Worm (Caenorhabditis elegans) whole organism, L4 larva: Measurements from ENCODE around the gene clec-33.

Source experiments
- D1046.2 ChIP-seq: fragments of 200-800 bp; sonication (Bioruptor generic); IDR thresholded peaks from 2 replicates; pipeline ENCODE4 v1.3.6; 2022; ENCODE audit warnings: missing genetic modification characterization, missing compliant biosample characterization
- F37D6.2 ChIP-seq: sonication (generic microtip); optimal IDR thresholded peaks from 2 replicates; lab custom pipeline; 2016; ENCODE audit warnings: mild to moderate bottlenecking, missing genetic modification characterization, missing compliant biosample characterization
- F44E2.7 ChIP-seq: fragments of 200-800 bp; sonication (Bioruptor generic); IDR thresholded peaks from 2 replicates; pipeline ENCODE4 v2.1.2; 2022; ENCODE audit warnings: missing genetic modification characterization, missing compliant biosample characterization
- R02D3.7 ChIP-seq: fragments of 150-350 bp; sonication (generic microtip); optimal IDR thresholded peaks from 3 replicates; lab custom pipeline; 2014; ENCODE audit warnings: missing biosample characterization, missing genetic modification characterization
- ZK337.2 ChIP-seq: fragments of 200-800 bp; sonication (Bioruptor generic); IDR thresholded peaks from 2 replicates; pipeline ENCODE4 v1.3.6; 2022; ENCODE audit warnings: missing genetic modification reagents, missing genetic modification characterization, missing compliant biosample characterization
- aha-1 ChIP-seq: fragments of 150-350 bp; peaks from one replicate; lab custom pipeline; 2014; ENCODE audit warnings: missing biosample characterization, missing genetic modification characterization
- ama-1 ChIP-seq: fragments of 150-350 bp; optimal IDR thresholded peaks from 2 replicates; lab custom pipeline; 2014; ENCODE audit warnings: inconsistent platforms, mixed read lengths
- ceh-20 ChIP-seq: fragments of 200-800 bp; sonication (Bioruptor generic); IDR thresholded peaks from 2 replicates; pipeline ENCODE4 v1.3.6; 2022; ENCODE audit warnings: missing genetic modification reagents, missing genetic modification characterization, missing compliant biosample characterization
- ceh-62 ChIP-seq: sonication (generic microtip); optimal IDR thresholded peaks from 2 replicates; lab custom pipeline; 2017; ENCODE audit warnings: missing biosample characterization, missing genetic modification characterization
- ctbp-1 ChIP-seq: fragments of 200-800 bp; sonication (Bioruptor generic); IDR thresholded peaks from 2 replicates; pipeline ENCODE4 v1.3.6; 2022; ENCODE audit warnings: missing genetic modification reagents, missing genetic modification characterization, missing compliant biosample characterization
- daf-8 ChIP-seq: fragments of 200-800 bp; sonication (Bioruptor generic); IDR thresholded peaks from 2 replicates; pipeline ENCODE4 v1.3.6; 2022; ENCODE audit warnings: missing genetic modification characterization, missing compliant biosample characterization
- dmd-8 ChIP-seq: fragments of 200-800 bp; sonication (Bioruptor generic); IDR thresholded peaks from 2 replicates; pipeline ENCODE4 v1.3.6; 2022; ENCODE audit warnings: missing genetic modification characterization, missing compliant biosample characterization
- fkh-10 ChIP-seq: fragments of 150-350 bp; optimal IDR thresholded peaks from 2 replicates; lab custom pipeline; 2014; ENCODE audit warnings: missing biosample characterization, missing genetic modification reagents, missing genetic modification characterization
- hif-1 ChIP-seq, 2 experiments: sonication (generic microtip); optimal IDR thresholded peaks; 2 replicates each; lab custom pipeline; 2016 to 2017; ENCODE audit warnings: missing compliant biosample characterization in 2 of 2, missing genetic modification characterization in 2 of 2, missing genetic modification reagents in 2 of 2, missing genotype in 2 of 2, mild to moderate bottlenecking in 1 of 2
- jun-1 ChIP-seq: fragments of 150-350 bp; optimal IDR thresholded peaks from 2 replicates; lab custom pipeline; 2014; ENCODE audit warnings: missing biosample characterization, missing genetic modification reagents, missing genetic modification characterization
- lin-29 ChIP-seq: fragments of 200-800 bp; sonication (Bioruptor generic); IDR thresholded peaks from 2 replicates; pipeline ENCODE4 v1.3.6; 2022; ENCODE audit warnings: missing genetic modification reagents, missing genetic modification characterization, missing compliant biosample characterization
- lin-38 ChIP-seq: fragments of 200-800 bp; sonication (Bioruptor generic); IDR thresholded peaks from 2 replicates; pipeline ENCODE4 v1.3.6; 2022; ENCODE audit warnings: missing genetic modification reagents, missing genetic modification characterization, missing compliant biosample characterization
- lir-3 ChIP-seq: sonication (generic microtip); optimal IDR thresholded peaks from 2 replicates; lab custom pipeline; 2016; ENCODE audit warnings: mild to moderate bottlenecking, missing genetic modification characterization, missing compliant biosample characterization
- madf-9 ChIP-seq: fragments of 200-800 bp; sonication (Bioruptor generic); conservative IDR thresholded peaks from 2 replicates; pipeline ENCODE4 v1.3.6; 2022; ENCODE audit warnings: missing genetic modification reagents, missing genetic modification characterization, missing compliant biosample characterization
- mdl-1 ChIP-seq, 2 experiments: fragments of 150-350 bp in 1 of 2; sonication (generic microtip) in 1 of 2; optimal IDR thresholded peaks; 2 replicates each; lab custom pipeline; 2014 to 2017; ENCODE audit warnings: missing biosample characterization in 2 of 2, missing genetic modification characterization in 2 of 2
- mxl-2 ChIP-seq: fragments of 200-800 bp; sonication (Bioruptor generic); conservative IDR thresholded peaks from 2 replicates; pipeline ENCODE4 v1.3.6; 2022; ENCODE audit warnings: missing genetic modification reagents, missing genetic modification characterization, missing compliant biosample characterization
- nhr-102 ChIP-seq: sonication (generic microtip); optimal IDR thresholded peaks from 2 replicates; lab custom pipeline; 2016; ENCODE audit warnings: mild to moderate bottlenecking, missing genetic modification characterization, moderate library complexity, missing compliant biosample characterization
- nhr-25 ChIP-seq: sonication (generic microtip); optimal IDR thresholded peaks from 2 replicates; lab custom pipeline; 2017; ENCODE audit warnings: missing genetic modification characterization, mild to moderate bottlenecking, missing compliant biosample characterization, antibody characterized with exemption, moderate library complexity, borderline replicate concordance; ENCODE audit not compliant: insufficient read depth
- nhr-42 ChIP-seq: fragments of 200-800 bp; sonication (Bioruptor generic); IDR thresholded peaks from 2 replicates; pipeline ENCODE4 v1.3.6; 2022; ENCODE audit warnings: missing genetic modification characterization, missing compliant biosample characterization
- php-3 ChIP-seq: fragments of 200-800 bp; sonication (Bioruptor generic); IDR thresholded peaks from 2 replicates; pipeline ENCODE4 v1.3.6; 2022; ENCODE audit warnings: missing genetic modification reagents, missing genetic modification characterization, missing compliant biosample characterization
- saeg-2 ChIP-seq: fragments of 200-800 bp; sonication (Bioruptor generic); IDR thresholded peaks from 2 replicates; pipeline ENCODE4 v1.3.6; 2022; ENCODE audit warnings: missing genetic modification reagents, missing genetic modification characterization, missing compliant biosample characterization
- sdz-12 ChIP-seq: fragments of 200-800 bp; sonication (Bioruptor generic); optimal IDR thresholded peaks from 2 replicates; lab custom pipeline; 2018; ENCODE audit warnings: mild to moderate bottlenecking, missing genetic modification characterization, missing compliant biosample characterization
- snpc-1.2 ChIP-seq: fragments of 200-800 bp; sonication (Bioruptor generic); IDR thresholded peaks from 2 replicates; pipeline ENCODE4 v1.3.6; 2022; ENCODE audit warnings: missing genetic modification reagents, missing genetic modification characterization, missing compliant biosample characterization
- snpc-4 ChIP-seq: fragments of 150-350 bp; optimal IDR thresholded peaks from 2 replicates; lab custom pipeline; 2014; ENCODE audit warnings: missing biosample characterization, missing genetic modification characterization
- spr-1 ChIP-seq: sonication (generic microtip); optimal IDR thresholded peaks from 2 replicates; lab custom pipeline; 2016; ENCODE audit warnings: mild to moderate bottlenecking, missing genetic modification characterization, missing compliant biosample characterization
- tag-97 ChIP-seq: fragments of 200-800 bp; sonication (Bioruptor generic); IDR thresholded peaks from 2 replicates; pipeline ENCODE4 v1.3.6; 2022; ENCODE audit warnings: missing genetic modification characterization, missing compliant biosample characterization
- tra-1 ChIP-seq: fragments of 200-800 bp; sonication (Bioruptor generic); IDR thresholded peaks from 2 replicates; pipeline ENCODE4 v1.3.6; 2022; ENCODE audit warnings: missing genetic modification reagents, missing genetic modification characterization, missing compliant biosample characterization
- unc-39 ChIP-seq: sonication (generic microtip); optimal IDR thresholded peaks from 2 replicates; lab custom pipeline; 2017; ENCODE audit warnings: missing biosample characterization, missing genetic modification characterization
- unc-62 ChIP-seq, 3 experiments: fragments of 150-350 bp in 1 of 3; sonication (generic microtip); optimal IDR thresholded peaks in 2 of 3; peaks in 1 of 3; 1 replicate in 1 of 3; 2 replicates in 2 of 3; lab custom pipeline; 2014 to 2017; ENCODE audit warnings: missing biosample characterization in 3 of 3, missing genetic modification characterization in 3 of 3, missing genetic modification reagents in 3 of 3, missing genotype in 1 of 3
- zag-1 ChIP-seq: fragments of 150-350 bp; optimal IDR thresholded peaks from 2 replicates; lab custom pipeline; 2014; ENCODE audit warnings: missing biosample characterization, missing genetic modification characterization
- ztf-11 ChIP-seq: fragments of 150-350 bp; optimal IDR thresholded peaks from 2 replicates; lab custom pipeline; 2014; ENCODE audit warnings: missing biosample characterization, missing genetic modification characterization
- ztf-7 ChIP-seq: fragments of 150-350 bp; optimal IDR thresholded peaks from 2 replicates; lab custom pipeline; 2014; ENCODE audit warnings: missing biosample characterization, missing genetic modification characterization

Gene clec-33

DNA sequence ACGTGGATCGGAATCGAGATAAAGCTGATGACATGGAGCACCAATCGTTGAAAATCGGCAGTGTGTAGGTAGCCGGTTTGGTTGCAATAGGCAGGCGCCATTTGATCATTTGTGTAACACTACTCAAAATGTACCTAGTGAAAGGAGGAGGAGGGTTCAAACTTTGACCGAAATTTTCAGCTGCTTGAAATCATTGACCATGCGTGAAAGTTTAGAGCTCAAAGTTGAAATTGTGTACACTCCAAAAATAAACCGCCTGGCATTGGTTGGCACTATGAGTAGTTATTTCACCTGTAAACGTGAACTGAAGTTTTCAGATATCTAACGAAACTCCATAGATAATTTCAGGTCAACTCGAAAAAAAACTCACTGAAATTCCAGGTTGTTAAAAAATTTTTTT lies 37.7 kb downstream of the clec-33 start, which contains the start of gene srh-215:
Gene srh-215 (minus strand): TSS at position 101 of the 400 bp plus-strand sequence.
- TF ChIP-seq aha-1 (tag; lab: Kevin White, UChicago), result no peak
- no peak for TF ChIP-seq unc-39 (tag; lab: Kevin White, UChicago)
- no peak for TF ChIP-seq lir-3 (tag; lab: Kevin White, UChicago)
- TF ChIP-seq ztf-7 (tag; lab: Kevin White, UChicago), result no peak
- TF ChIP-seq lin-38, result no peak
- no peak for TF ChIP-seq zag-1
- no peak for TF ChIP-seq nhr-102 (tag; lab: Kevin White, UChicago)
- no peak for TF ChIP-seq ceh-62 (tag; lab: Kevin White, UChicago)
- TF ChIP-seq daf-8 (GFP tag; lab: Robert Waterston, UW), result no peak
- TF ChIP-seq unc-62 (GFP tag; optimal IDR thresholded peaks at IDR 0.05 in 1 of 2; lab: Kevin White, UChicago), result no peak
- TF ChIP-seq unc-62 (tag; optimal IDR thresholded peaks at IDR 0.05; lab: Kevin White, UChicago), result no peak
- no peak for TF ChIP-seq ZK337.2 (GFP tag; lab: Robert Waterston, UW)
- TF ChIP-seq spr-1 (tag; lab: Kevin White, UChicago), result no peak
- TF ChIP-seq tra-1 (GFP tag; lab: Robert Waterston, UW), result no peak
- no peak for TF ChIP-seq nhr-25 (tag; lab: Kevin White, UChicago)
- TF ChIP-seq snpc-1.2, result no peak

DNA sequence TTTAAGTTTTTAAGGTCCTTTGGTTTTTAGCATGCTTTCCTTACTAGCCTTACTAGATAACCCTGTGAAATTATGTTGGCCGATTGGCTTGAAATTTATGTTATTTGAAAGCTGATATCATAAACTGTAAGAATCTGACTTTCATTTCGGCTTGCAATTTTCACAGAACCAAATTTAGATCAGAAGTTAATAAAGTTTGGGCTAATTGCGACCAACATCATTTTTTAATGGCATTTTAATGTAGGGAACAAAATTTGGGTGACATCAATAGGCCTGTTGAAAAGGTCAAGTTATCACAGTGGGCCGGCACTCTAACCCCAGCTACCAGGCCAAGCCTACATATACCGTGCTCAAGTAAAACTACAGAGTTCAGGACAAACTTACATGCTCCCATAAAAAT lies 38.3 kb downstream of the clec-33 start:
- TF ChIP-seq unc-62 (GFP tag; optimal IDR thresholded peaks at IDR 0.05 in 1 of 2; lab: Kevin White, UChicago), result peak in 1 of 2 experiments; percentile 93
- no peak for TF ChIP-seq unc-62 (tag; optimal IDR thresholded peaks at IDR 0.05; lab: Kevin White, UChicago)
- TF ChIP-seq ama-1 (lab: Kevin White, UChicago), result no peak

DNA sequence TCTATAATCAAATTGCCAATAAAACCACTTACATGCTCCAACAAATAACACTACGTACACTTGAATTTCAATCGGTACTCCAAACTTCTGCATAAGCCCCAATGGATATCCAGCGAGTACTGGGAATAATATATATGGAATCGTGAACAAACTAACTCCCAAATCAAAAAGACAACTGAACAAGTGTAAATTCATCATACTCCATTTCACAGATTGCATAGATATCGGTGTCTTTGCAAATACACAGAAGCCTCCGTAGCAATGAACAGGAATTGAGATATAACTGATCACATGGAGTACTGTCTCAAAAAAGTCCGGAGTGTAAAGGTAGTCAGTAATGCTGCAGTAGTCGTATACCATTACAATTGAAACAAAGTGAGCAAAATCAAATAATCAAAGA lies 40.2 kb downstream of the clec-33 start, which contains the start of gene srh-214:
Gene srh-214 (minus strand): TSS at position 360 of the 400 bp plus-strand sequence.
- TF ChIP-seq aha-1 (tag; lab: Kevin White, UChicago), result peak; percentile 91
- TF ChIP-seq mdl-1 (tag; optimal IDR thresholded peaks at IDR 0.05; lab: Kevin White, UChicago), result no peak

DNA sequence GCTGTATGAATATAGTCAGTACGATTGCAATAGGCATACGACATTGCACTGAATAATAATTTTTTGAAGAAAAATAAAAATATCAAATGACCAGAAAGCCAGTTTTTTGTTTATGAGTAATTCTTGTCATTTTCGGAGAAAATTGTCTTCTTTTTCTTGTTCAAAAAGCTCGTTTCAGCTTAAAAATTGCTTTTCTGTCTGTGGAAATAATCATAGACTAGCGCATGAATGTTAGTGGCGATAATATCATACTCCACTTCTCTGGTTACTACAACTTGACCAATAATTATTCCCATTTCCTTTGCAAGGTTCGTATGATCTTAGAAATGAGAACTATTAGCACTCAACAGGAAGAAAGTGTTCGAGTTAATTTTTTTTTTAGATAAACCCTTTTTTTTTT lies 42.2 kb downstream of the clec-33 start, which contains the start of gene srh-216:
Gene srh-216 (minus strand): TSS at position 101 of the 400 bp plus-strand sequence.
- TF ChIP-seq dmd-8 (no peak), ztf-11 (tag; lab: Kevin White, UChicago) (no peak), nhr-42 (GFP tag; lab: Robert Waterston, UW) (no peak), ctbp-1 (GFP tag; lab: Robert Waterston, UW) (no peak), jun-1 (tag; lab: Kevin White, UChicago) (no peak), mdl-1 (tag; optimal IDR thresholded peaks at IDR 0.05; lab: Kevin White, UChicago) (no peak), tag-97 (GFP tag; lab: Robert Waterston, UW) (no peak), F37D6.2 (tag; lab: Kevin White, UChicago) (no peak), snpc-4 (tag; lab: Kevin White, UChicago) (no peak), mxl-2 (no peak), R02D3.7 (tag; lab: Kevin White, UChicago) (no peak), ceh-20 (GFP tag; lab: Robert Waterston, UW) (no peak), fkh-10 (no peak), lin-29 (GFP tag; lab: Robert Waterston, UW) (no peak)

DNA sequence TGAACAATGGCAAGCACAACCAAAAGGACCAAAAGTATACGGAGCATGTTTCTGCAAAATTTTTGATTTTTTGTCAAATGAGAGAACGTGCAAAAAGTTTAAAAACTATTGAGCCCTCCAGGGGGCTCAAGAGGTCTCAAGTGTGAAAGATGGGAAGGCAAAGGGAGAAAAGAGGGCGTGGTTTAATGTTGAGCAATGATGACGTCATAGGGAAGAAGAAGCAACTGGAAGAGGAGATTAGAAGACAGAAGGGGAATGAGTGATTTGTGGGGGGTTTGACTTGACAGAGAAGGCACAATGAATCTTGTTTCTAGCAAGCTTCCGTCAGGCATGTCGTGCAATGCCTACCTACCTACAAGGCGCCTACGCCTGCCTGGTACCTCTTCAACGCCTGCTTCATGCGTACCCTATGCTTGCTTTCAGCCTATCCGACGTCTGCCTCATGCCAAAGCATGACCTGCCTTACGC lies 48.3 kb downstream of the clec-33 start, which contains the start of gene T20B3.14:
Gene T20B3.14 (minus strand): TSS at position 51 of the 468 bp plus-strand sequence.
- TF ChIP-seq ceh-20 (GFP tag; lab: Robert Waterston, UW), result 0 out of 2 replicates have a peak, but pooled peaks have one; percentile 46
- no peak for TF ChIP-seq sdz-12 (GFP tag; lab: Kevin White, UChicago)
- peak in 1 of 2 experiments; percentile 35 for TF ChIP-seq hif-1 (tag; optimal IDR thresholded peaks at IDR 0.05; lab: Kevin White, UChicago)
- no peak for TF ChIP-seq madf-9
- no peak for TF ChIP-seq php-3 (GFP tag; lab: Robert Waterston, UW)
- no peak for TF ChIP-seq D1046.2
- no peak for TF ChIP-seq saeg-2
- TF ChIP-seq unc-62 (GFP tag; optimal IDR thresholded peaks at IDR 0.05 in 1 of 2; lab: Kevin White, UChicago), result peak in 1 of 2 experiments; percentile 71
- TF ChIP-seq unc-62 (tag; optimal IDR thresholded peaks at IDR 0.05; lab: Kevin White, UChicago), result no peak
- TF ChIP-seq aha-1 (tag; lab: Kevin White, UChicago), result peak; percentile 63
- TF ChIP-seq F44E2.7 (GFP tag; lab: Robert Waterston, UW), result no peak
